Fruit fly (Drosophila melanogaster) whole organism, embryonic: ENCODE measurements around the gene scaf6.
A peak's percentile ranks its signal among the peaks of the same experiment; 100 is the strongest.

ENCODE experiments used
- Bgb ChIP-seq: fragments of 200-800 bp; sonication (Bioruptor generic); IDR thresholded peaks from 2 replicates; pipeline ENCODE4 v1.3.6; 2022; ENCODE audit warnings: missing biosample characterization, missing genetic modification characterization; ENCODE audit not compliant: partially characterized antibody
- CG10431 ChIP-seq: fragments of 200-800 bp; sonication (Bioruptor generic); optimal IDR thresholded peaks from 3 replicates; lab custom pipeline; 2018; ENCODE audit warnings: missing biosample characterization, mild to moderate bottlenecking, missing genetic modification characterization
- CG10979 ChIP-seq: fragments of 200-800 bp; sonication (Bioruptor generic); optimal IDR thresholded peaks from 2 replicates; lab custom pipeline; 2018; ENCODE audit warnings: missing biosample characterization, mild to moderate bottlenecking, missing genetic modification characterization, moderate library complexity
- CG11247 ChIP-seq: fragments of 200-800 bp; sonication (Bioruptor generic); IDR thresholded peaks from 2 replicates; pipeline ENCODE4 v1.3.6; 2022; ENCODE audit warnings: missing biosample characterization, missing genetic modification characterization
- CG13123 ChIP-seq: fragments of 200-800 bp; sonication (Bioruptor generic); optimal IDR thresholded peaks from 2 replicates; lab custom pipeline; 2016; ENCODE audit warnings: missing biosample characterization, missing genetic modification characterization
- CG14441 ChIP-seq: fragments of 200-800 bp; sonication (Bioruptor generic); IDR thresholded peaks from 2 replicates; pipeline ENCODE4 v1.3.6; 2022; ENCODE audit warnings: missing biosample characterization, missing genetic modification characterization
- CG14710 ChIP-seq: fragments of 200-800 bp; sonication (Bioruptor generic); optimal IDR thresholded peaks from 3 replicates; lab custom pipeline; 2019; ENCODE audit warnings: missing biosample characterization, mild to moderate bottlenecking, missing genetic modification characterization, moderate library complexity
- CG14965 ChIP-seq: fragments of 200-800 bp; sonication (Bioruptor generic); optimal IDR thresholded peaks from 2 replicates; lab custom pipeline; 2016; ENCODE audit warnings: missing biosample characterization, missing genetic modification characterization, borderline replicate concordance
- CG15514 ChIP-seq: fragments of 200-800 bp; sonication (Bioruptor generic); optimal IDR thresholded peaks from 3 replicates; lab custom pipeline; 2017; ENCODE audit warnings: missing biosample characterization, missing genetic modification characterization, mild to moderate bottlenecking, moderate library complexity, missing genetic modification reagents
- CG18619 ChIP-seq: fragments of 200-800 bp; sonication (Bioruptor generic); optimal IDR thresholded peaks from 3 replicates; lab custom pipeline; 2017; ENCODE audit warnings: missing biosample characterization, mild to moderate bottlenecking, missing genetic modification characterization
- CG2120 ChIP-seq: fragments of 200-800 bp; sonication (Bioruptor generic); optimal IDR thresholded peaks from 3 replicates; lab custom pipeline; 2016; ENCODE audit warnings: missing biosample characterization, missing genetic modification characterization
- CG30020 ChIP-seq: fragments of 200-800 bp; optimal IDR thresholded peaks from 2 replicates; lab custom pipeline; 2019; ENCODE audit warnings: missing biosample characterization, mild to moderate bottlenecking, missing genetic modification characterization, moderate library complexity
- CG32767 ChIP-seq: fragments of 200-800 bp; sonication (Bioruptor generic); IDR thresholded peaks from 2 replicates; pipeline ENCODE4 v1.3.6; 2022; ENCODE audit warnings: missing biosample characterization, missing genetic modification characterization
- CG3281 ChIP-seq: fragments of 200-800 bp; sonication (Bioruptor generic); optimal IDR thresholded peaks from 3 replicates; lab custom pipeline; 2017; ENCODE audit warnings: missing biosample characterization, mild to moderate bottlenecking, missing genetic modification characterization
- CG34224 ChIP-seq: fragments of 200-800 bp; sonication (Bioruptor generic); IDR thresholded peaks from 3 replicates; pipeline ENCODE4 v1.3.6; 2022; ENCODE audit warnings: missing biosample characterization, missing genetic modification characterization; ENCODE audit not compliant: partially characterized antibody
- CG3995 ChIP-seq: fragments of 200-800 bp; sonication (Bioruptor generic); optimal IDR thresholded peaks from 3 replicates; lab custom pipeline; 2016; ENCODE audit warnings: missing biosample characterization, missing genetic modification characterization
- CG9215 ChIP-seq: fragments of 200-800 bp; sonication (Bioruptor generic); IDR thresholded peaks from 2 replicates; pipeline ENCODE4 v1.3.6; 2022; ENCODE audit warnings: missing biosample characterization, missing genetic modification characterization
- CG9437 ChIP-seq: fragments of 200-800 bp; sonication (Bioruptor generic); optimal IDR thresholded peaks from 2 replicates; lab custom pipeline; 2018; ENCODE audit warnings: missing biosample characterization, mild to moderate bottlenecking, missing genetic modification characterization
- CG9609 ChIP-seq: fragments of 200-800 bp; sonication (Bioruptor generic); optimal IDR thresholded peaks from 3 replicates; lab custom pipeline; 2016; ENCODE audit warnings: missing biosample characterization, missing genetic modification characterization
- CTCF ChIP-seq: fragments of 200-800 bp; sonication (Bioruptor generic); optimal IDR thresholded peaks from 2 replicates; lab custom pipeline; 2017; ENCODE audit warnings: missing biosample characterization, mild to moderate bottlenecking, missing genetic modification characterization, moderate library complexity
- D19A ChIP-seq: fragments of 200-800 bp; optimal IDR thresholded peaks from 3 replicates; lab custom pipeline; 2019; ENCODE audit warnings: missing biosample characterization, mild to moderate bottlenecking, missing genetic modification characterization, moderate library complexity
- Dref ChIP-seq: fragments of 200-800 bp; sonication (Bioruptor generic); IDR thresholded peaks from 2 replicates; pipeline ENCODE4 v1.3.6; 2022; ENCODE audit warnings: missing biosample characterization, missing genetic modification characterization
- Drgx ChIP-seq: fragments of 200-800 bp; sonication (Bioruptor generic); IDR thresholded peaks from 2 replicates; pipeline ENCODE4 v1.3.6; 2022; ENCODE audit warnings: missing biosample characterization, missing genetic modification characterization
- Elba2 ChIP-seq: fragments of 200-800 bp; sonication (Bioruptor generic); optimal IDR thresholded peaks from 3 replicates; lab custom pipeline; 2016; ENCODE audit warnings: missing biosample characterization, missing genetic modification characterization
- HmgZ ChIP-seq: fragments of 200-800 bp; sonication (Bioruptor generic); optimal IDR thresholded peaks from 2 replicates; lab custom pipeline; 2018; ENCODE audit warnings: missing biosample characterization, mild to moderate bottlenecking, missing genetic modification characterization
- Hr39 ChIP-seq: fragments of >200 bp; optimal IDR thresholded peaks from 2 replicates; lab custom pipeline; 2017
- Hr51 ChIP-seq, 2 experiments: fragments of 200-800 bp; sonication (Bioruptor generic); optimal IDR thresholded peaks; 2 replicates in 1 of 2; 3 replicates in 1 of 2; lab custom pipeline; 2016 to 2018; ENCODE audit warnings: missing biosample characterization in 2 of 2, missing genetic modification characterization in 2 of 2, mild to moderate bottlenecking in 1 of 2, moderate library complexity in 1 of 2
- Kr ChIP-seq: fragments of 200-800 bp; sonication (Bioruptor generic); optimal IDR thresholded peaks from 2 replicates; lab custom pipeline; 2017; ENCODE audit warnings: missing biosample characterization, mild to moderate bottlenecking, missing genetic modification characterization
- MBD-R2 ChIP-seq: fragments of 200-800 bp; sonication (Bioruptor generic); IDR thresholded peaks from 2 replicates; pipeline ENCODE4 v1.3.6; 2022; ENCODE audit warnings: missing biosample characterization, missing genetic modification characterization
- Meics ChIP-seq: fragments of 200-800 bp; sonication (Bioruptor generic); optimal IDR thresholded peaks from 2 replicates; lab custom pipeline; 2017; ENCODE audit warnings: missing biosample characterization, mild to moderate bottlenecking, missing genetic modification characterization
- Nf-YB ChIP-seq: fragments of 200-800 bp; sonication (Bioruptor generic); optimal IDR thresholded peaks from 3 replicates; lab custom pipeline; 2019; ENCODE audit warnings: missing biosample characterization, mild to moderate bottlenecking, missing genetic modification characterization, moderate library complexity
- Ravus ChIP-seq: fragments of 200-800 bp; sonication (Bioruptor generic); IDR thresholded peaks from 2 replicates; pipeline ENCODE4 v1.3.6; 2022; ENCODE audit warnings: missing biosample characterization, missing genetic modification characterization
- Six4 ChIP-seq: fragments of 200-800 bp; sonication (Bioruptor generic); optimal IDR thresholded peaks from 2 replicates; lab custom pipeline; 2016; ENCODE audit warnings: missing biosample characterization, missing genetic modification characterization
- amos ChIP-seq: fragments of 200-800 bp; sonication (Bioruptor generic); IDR thresholded peaks from 2 replicates; pipeline ENCODE4 v1.3.6; 2022; ENCODE audit warnings: missing biosample characterization, missing genetic modification characterization; ENCODE audit not compliant: partially characterized antibody
- chinmo ChIP-seq: fragments of 200-800 bp; sonication (Bioruptor generic); IDR thresholded peaks from 4 replicates; pipeline ENCODE4 v1.3.6; 2022; ENCODE audit warnings: missing biosample characterization, missing genetic modification characterization; ENCODE audit not compliant: partially characterized antibody
- danr ChIP-seq: fragments of 200-800 bp; sonication (Bioruptor generic); IDR thresholded peaks from 2 replicates; pipeline ENCODE4 v1.3.6; 2022; ENCODE audit warnings: missing biosample characterization, missing genetic modification characterization
- fd64A ChIP-seq: fragments of 200-800 bp; sonication (Bioruptor generic); optimal IDR thresholded peaks from 3 replicates; lab custom pipeline; 2018; ENCODE audit warnings: missing biosample characterization, mild to moderate bottlenecking, missing genetic modification characterization
- ftz-f1 ChIP-seq: fragments of 200-800 bp; sonication (Bioruptor generic); optimal IDR thresholded peaks from 2 replicates; lab custom pipeline; 2016; ENCODE audit warnings: missing biosample characterization, missing genetic modification characterization
- gt ChIP-seq: fragments of 200-800 bp; sonication (Bioruptor generic); IDR thresholded peaks from 2 replicates; pipeline ENCODE4 v1.3.6; 2022; ENCODE audit warnings: missing biosample characterization, missing genetic modification characterization
- inv ChIP-seq: fragments of 200-800 bp; sonication (Bioruptor generic); IDR thresholded peaks from 2 replicates; pipeline ENCODE4 v1.3.6; 2022; ENCODE audit warnings: missing biosample characterization, missing genetic modification characterization; ENCODE audit not compliant: partially characterized antibody
- jumu ChIP-seq: fragments of 200-800 bp; sonication (Bioruptor generic); optimal IDR thresholded peaks from 3 replicates; lab custom pipeline; 2016; ENCODE audit warnings: missing biosample characterization, missing genetic modification characterization
- lab ChIP-seq: fragments of 200-800 bp; sonication (Bioruptor generic); optimal IDR thresholded peaks from 3 replicates; lab custom pipeline; 2017; ENCODE audit warnings: missing biosample characterization, missing genetic modification characterization, mild to moderate bottlenecking, moderate library complexity, missing genetic modification reagents
- mld ChIP-seq: fragments of 200-800 bp; sonication (Bioruptor generic); IDR thresholded peaks from 3 replicates; pipeline ENCODE4 v1.3.6; 2022; ENCODE audit warnings: missing biosample characterization, missing genetic modification characterization; ENCODE audit not compliant: partially characterized antibody
- nmo ChIP-seq: fragments of 200-800 bp; sonication (Bioruptor generic); optimal IDR thresholded peaks from 2 replicates; lab custom pipeline; 2018; ENCODE audit warnings: missing biosample characterization, mild to moderate bottlenecking, missing genetic modification characterization, moderate library complexity
- pzg ChIP-seq: fragments of 200-800 bp; sonication (Bioruptor generic); optimal IDR thresholded peaks from 3 replicates; lab custom pipeline; 2018; ENCODE audit warnings: missing biosample characterization, mild to moderate bottlenecking, missing genetic modification characterization, moderate library complexity
- sisA ChIP-seq: fragments of 200-800 bp; sonication (Bioruptor generic); IDR thresholded peaks from 2 replicates; pipeline ENCODE4 v1.3.6; 2022; ENCODE audit warnings: missing biosample characterization, missing genetic modification characterization
- stc ChIP-seq: fragments of 200-800 bp; sonication (Bioruptor generic); IDR thresholded peaks from 2 replicates; pipeline ENCODE4 v1.3.6; 2022; ENCODE audit warnings: missing biosample characterization, missing genetic modification characterization
- stwl ChIP-seq: fragments of 200-800 bp; sonication (Bioruptor generic); optimal IDR thresholded peaks from 3 replicates; lab custom pipeline; 2018; ENCODE audit warnings: missing biosample characterization, mild to moderate bottlenecking, missing genetic modification characterization, moderate library complexity
- tna ChIP-seq: fragments of 200-800 bp; sonication (Bioruptor generic); IDR thresholded peaks from 2 replicates; pipeline ENCODE4 v1.3.6; 2022; ENCODE audit warnings: missing biosample characterization, missing genetic modification characterization; ENCODE audit not compliant: partially characterized antibody
- vvl ChIP-seq: fragments of 200-800 bp; sonication (Bioruptor generic); IDR thresholded peaks from 2 replicates; pipeline ENCODE4 v1.3.6; 2022; ENCODE audit warnings: missing biosample characterization, missing genetic modification characterization
- wdn ChIP-seq: fragments of 200-800 bp; sonication (Bioruptor generic); IDR thresholded peaks from 2 replicates; pipeline ENCODE4 v1.3.6; 2022; ENCODE audit warnings: missing biosample characterization, missing genetic modification characterization
- wek ChIP-seq: fragments of 200-800 bp; sonication (Bioruptor generic); optimal IDR thresholded peaks from 3 replicates; lab custom pipeline; 2018; ENCODE audit warnings: missing biosample characterization, mild to moderate bottlenecking, missing genetic modification characterization, moderate library complexity

scaf6 gene

dm6 chr3L:17044799-17045198, 2.4 kb upstream of the scaf6 start, which contains the start of gene Pop5 (continued):
- TF ChIP-seq CG9609 (GFP tag; lab: Kevin White, UChicago) (peak; percentile 12), gt (no peak), CG9215 (GFP tag; lab: Robert Waterston, UW) (no peak), danr (GFP tag; lab: Robert Waterston, UW) (no peak), fd64A (GFP tag; lab: Kevin White, UChicago) (peak; percentile 36), ftz-f1 (peak; percentile 27), CG10979 (peak; percentile 11), wek (GFP tag; lab: Kevin White, UChicago) (peak; percentile 54), nmo (peak; percentile 35), CG3281 (peak; percentile 19), CG9437 (GFP tag; lab: Kevin White, UChicago) (peak; percentile 5), CG13123 (GFP tag; lab: Kevin White, UChicago) (no peak), D19A (tag; lab: Kevin White, UChicago) (no peak), Bgb (GFP tag; lab: Robert Waterston, UW) (peak; percentile 46; the same call in 1 of the 2 replicates), Dref (GFP tag; lab: Robert Waterston, UW) (peak; percentile 77), CG3995 (peak; percentile 63), CG2120 (GFP tag; lab: Kevin White, UChicago) (no peak), CG30020 (tag; lab: Kevin White, UChicago) (peak; percentile 28), CG14441 (no peak), tna (GFP tag; lab: Robert Waterston, UW) (no peak), Elba2 (GFP tag; lab: Kevin White, UChicago) (peak; percentile 73), Six4 (GFP tag; lab: Kevin White, UChicago) (no peak), CG34224 (GFP tag; lab: Robert Waterston, UW) (0 out of 3 replicates have a peak, but pooled peaks have one; percentile 37)

DNA sequence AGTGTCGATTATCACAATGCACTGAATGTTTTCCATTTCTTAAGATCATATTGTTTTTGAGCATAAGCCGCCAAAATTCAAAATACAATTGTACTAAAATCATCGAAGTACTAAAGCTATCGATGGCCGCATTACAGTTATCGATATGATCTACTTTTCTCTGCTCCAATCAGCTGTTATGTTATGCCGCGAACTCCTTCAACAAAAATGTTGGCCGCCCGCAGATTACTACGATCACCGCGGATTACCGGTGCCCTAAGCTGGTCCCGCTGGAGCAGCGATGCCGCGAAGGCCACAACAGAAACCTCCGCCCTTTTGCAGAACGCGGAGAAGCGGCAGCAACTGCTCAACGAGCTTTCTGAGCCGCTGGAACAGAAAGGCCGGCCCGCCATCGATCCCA, 6.9 kb downstream of the scaf6 start, which contains the start of gene beg:
Gene beg, plus strand, starts transcription at position 177 of the 400 bp plus-strand sequence.
- TF ChIP-seq CTCF (GFP tag; lab: Kevin White, UChicago) (no peak), amos (GFP tag; lab: Robert Waterston, UW) (peak; percentile 56; the same call in 1 of the 2 replicates), HmgZ (tag; lab: Kevin White, UChicago) (no peak), pzg (GFP tag; lab: Kevin White, UChicago) (peak; percentile 42), CG18619 (GFP tag; lab: Kevin White, UChicago) (no peak), CG10431 (GFP tag; lab: Kevin White, UChicago) (no peak), sisA (GFP tag; lab: Robert Waterston, UW) (no peak), inv (GFP tag; lab: Robert Waterston, UW) (peak; percentile 24; the same call in 1 of the 2 replicates), mld (peak; percentile 64; the same call in 1 of the 3 replicates), CG14965 (GFP tag; lab: Kevin White, UChicago) (no peak), Kr (GFP tag; lab: Kevin White, UChicago) (no peak), CG15514 (GFP tag; lab: Kevin White, UChicago) (no peak), CG32767 (GFP tag; lab: Robert Waterston, UW) (no peak), Hr51 (GFP tag; optimal IDR thresholded peaks at IDR 0.05; lab: Kevin White, UChicago) (no peak), wdn (GFP tag; lab: Robert Waterston, UW) (no peak), Nf-YB (GFP tag; lab: Kevin White, UChicago) (no peak), Meics (GFP tag; lab: Kevin White, UChicago) (no peak), vvl (GFP tag; lab: Robert Waterston, UW) (no peak), jumu (GFP tag; lab: Kevin White, UChicago) (no peak), stwl (peak; percentile 20), MBD-R2 (peak; percentile 87), Drgx (GFP tag; lab: Robert Waterston, UW) (no peak), stc (no peak), lab (GFP tag; lab: Kevin White, UChicago) (no peak), CG11247 (GFP tag; lab: Robert Waterston, UW) (no peak), chinmo (GFP tag; lab: Robert Waterston, UW) (0 out of 4 replicates have a peak, but pooled peaks have one; percentile 54), CG14710 (tag; lab: Kevin White, UChicago) (peak; percentile 32), Ravus (GFP tag; lab: Robert Waterston, UW) (no peak), Hr39 (lab: Kevin White, UChicago) (no peak)
